Fruit fly (Drosophila melanogaster): ENCODE measurements around the gene CG7333.

CG7333 gene

DNA sequence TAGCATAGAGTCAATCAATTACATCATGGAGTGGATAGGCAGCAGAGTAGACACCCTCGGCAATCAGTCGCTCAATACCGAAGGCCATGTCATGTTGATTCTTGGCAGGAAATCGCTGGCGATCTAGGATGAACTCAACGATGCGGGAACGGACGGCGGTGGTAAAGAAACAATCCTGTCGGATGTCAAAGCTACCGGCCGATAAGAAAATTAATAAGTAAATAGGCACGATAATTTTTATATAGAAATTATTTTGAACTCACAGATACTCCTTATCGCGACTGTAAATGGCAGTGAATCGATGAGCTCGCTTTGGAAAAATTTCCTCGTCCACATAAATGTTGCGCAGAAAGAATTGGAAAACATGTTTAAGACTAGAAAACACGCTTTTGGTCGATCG, 37.6 kb downstream of the CG7333 start:
- TF ChIP-seq psq (optimal IDR thresholded peaks at IDR 0.05) (no peak), pan (optimal IDR thresholded peaks at IDR 0.05) (no peak), usp (GFP tag; optimal IDR thresholded peaks at IDR 0.05) (no peak), EcR (GFP tag; optimal IDR thresholded peaks at IDR 0.05) (no peak), CG8478 (optimal IDR thresholded peaks at IDR 0.05) (no peak), Dll (optimal IDR thresholded peaks at IDR 0.05) (no peak)

DNA sequence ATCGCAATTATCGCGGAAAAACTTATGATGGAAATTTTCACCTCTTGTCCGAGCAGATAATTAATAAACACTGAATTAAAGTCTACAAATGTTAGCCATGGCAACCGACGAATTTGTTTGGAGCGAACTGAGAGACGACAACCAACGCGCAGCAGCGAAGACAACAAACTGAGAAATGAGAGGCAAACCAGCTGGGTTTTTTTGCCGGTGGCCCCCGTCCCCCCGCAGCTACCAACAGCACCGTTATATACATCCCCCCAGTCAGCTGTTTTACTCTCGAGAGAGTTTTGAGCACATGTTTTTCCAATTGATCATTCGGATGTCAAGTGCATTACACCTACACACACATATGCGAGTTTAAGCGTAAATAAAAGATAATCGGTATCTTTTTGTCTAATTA, 40.6 kb downstream of the CG7333 start:
- TF ChIP-seq usp (GFP tag; optimal IDR thresholded peaks at IDR 0.05) (no peak), psq (optimal IDR thresholded peaks at IDR 0.05) (no peak)

DNA sequence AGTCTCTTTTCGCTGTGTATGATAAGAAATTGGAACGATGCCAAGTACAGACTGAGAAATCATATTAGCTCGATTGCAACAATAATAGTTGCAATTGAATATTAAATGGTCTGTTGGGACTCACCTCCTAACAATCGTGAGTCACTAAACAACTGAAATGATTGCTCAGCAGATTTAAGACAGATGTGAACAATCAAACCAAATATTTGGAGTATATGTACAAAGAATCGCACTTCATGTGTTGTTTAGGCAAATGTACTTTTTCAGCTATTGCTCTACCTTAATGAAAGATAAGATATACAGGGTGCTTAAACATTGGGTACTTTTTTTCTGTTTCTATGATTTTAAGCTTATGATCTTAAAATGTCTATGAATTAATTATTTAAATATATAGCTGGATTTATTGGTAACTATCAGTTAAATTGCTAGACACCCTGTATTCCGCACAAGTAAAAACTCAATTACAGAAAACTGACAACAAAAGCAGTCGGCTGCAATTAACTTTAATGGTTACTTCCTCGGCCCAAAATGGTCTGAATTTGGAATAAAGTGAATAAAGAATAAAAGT, 41.1 kb downstream of the CG7333 start:
- TF ChIP-seq EcR (GFP tag; optimal IDR thresholded peaks at IDR 0.05) (no peak), psq (optimal IDR thresholded peaks at IDR 0.05) (no peak)

DNA sequence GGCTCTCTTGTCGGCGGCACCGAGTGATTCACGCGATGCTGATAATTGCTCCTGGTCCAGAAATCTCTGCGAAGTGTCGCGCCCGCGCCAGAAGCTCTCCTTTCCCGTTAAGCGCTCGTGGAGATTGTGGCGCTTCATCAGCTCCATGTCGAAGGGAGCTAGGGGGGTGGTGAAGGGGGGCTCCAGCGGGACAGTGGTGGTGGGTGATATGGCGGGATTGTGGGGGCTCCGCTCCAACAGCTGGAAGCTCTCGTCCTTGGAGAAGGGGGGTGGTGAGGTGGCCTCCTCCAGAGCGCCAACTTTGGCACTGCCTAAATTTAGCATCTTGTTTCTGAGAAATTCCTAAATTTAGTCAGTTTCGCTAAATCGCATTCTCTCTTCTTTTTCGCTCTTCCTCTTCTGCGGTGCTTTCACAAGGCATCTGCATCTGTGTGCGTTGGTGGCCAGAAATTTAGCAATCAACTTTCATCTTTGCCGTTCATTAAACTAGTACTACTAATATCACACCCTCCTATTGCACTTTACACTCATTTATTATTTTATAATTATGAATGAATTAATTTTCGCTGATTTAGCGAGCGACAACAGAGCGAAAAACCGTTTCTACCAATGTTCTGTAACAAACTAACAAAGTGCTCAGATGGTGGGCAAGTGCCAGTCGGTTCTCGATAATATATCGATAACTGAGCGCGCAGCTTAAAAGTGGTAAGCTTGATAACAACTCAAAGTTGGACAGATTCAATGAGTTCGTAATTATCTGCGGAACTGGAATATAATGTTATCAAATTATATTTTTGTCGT, 41.9 kb downstream of the CG7333 start, which contains the start of gene subdued:
Gene subdued, minus strand, starts transcription at position 631 of the 801 bp plus-strand sequence.
- TF ChIP-seq usp (GFP tag; optimal IDR thresholded peaks at IDR 0.05) (no peak), psq (optimal IDR thresholded peaks at IDR 0.05) (no peak), EcR (GFP tag; optimal IDR thresholded peaks at IDR 0.05) (no peak), CG8478 (optimal IDR thresholded peaks at IDR 0.05) (no peak), pan (optimal IDR thresholded peaks at IDR 0.05) (no peak), Dll (optimal IDR thresholded peaks at IDR 0.05) (no peak)

DNA sequence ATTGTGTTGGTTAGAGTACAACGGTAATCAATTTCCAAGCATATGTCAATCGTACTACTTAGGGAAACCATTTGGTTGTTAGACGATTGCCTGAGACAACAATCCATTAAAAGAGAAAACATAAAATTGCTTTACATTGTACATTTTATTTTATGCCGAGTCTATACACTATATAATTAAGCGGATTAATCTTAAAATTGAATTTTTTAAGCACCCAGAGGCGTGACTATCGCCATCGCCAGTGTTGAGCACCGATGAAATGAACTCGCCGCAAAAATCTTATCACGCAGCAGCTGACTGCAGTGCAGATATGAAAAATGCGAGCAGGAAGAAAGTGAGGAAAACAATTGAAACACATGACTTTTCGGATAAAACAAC, 42.4 kb downstream of the CG7333 start:
- TF ChIP-seq Dll (optimal IDR thresholded peaks at IDR 0.05) (no peak), EcR (GFP tag; optimal IDR thresholded peaks at IDR 0.05) (no peak), pan (optimal IDR thresholded peaks at IDR 0.05) (no peak), psq (optimal IDR thresholded peaks at IDR 0.05) (no peak), CG8478 (optimal IDR thresholded peaks at IDR 0.05) (no peak)

DNA sequence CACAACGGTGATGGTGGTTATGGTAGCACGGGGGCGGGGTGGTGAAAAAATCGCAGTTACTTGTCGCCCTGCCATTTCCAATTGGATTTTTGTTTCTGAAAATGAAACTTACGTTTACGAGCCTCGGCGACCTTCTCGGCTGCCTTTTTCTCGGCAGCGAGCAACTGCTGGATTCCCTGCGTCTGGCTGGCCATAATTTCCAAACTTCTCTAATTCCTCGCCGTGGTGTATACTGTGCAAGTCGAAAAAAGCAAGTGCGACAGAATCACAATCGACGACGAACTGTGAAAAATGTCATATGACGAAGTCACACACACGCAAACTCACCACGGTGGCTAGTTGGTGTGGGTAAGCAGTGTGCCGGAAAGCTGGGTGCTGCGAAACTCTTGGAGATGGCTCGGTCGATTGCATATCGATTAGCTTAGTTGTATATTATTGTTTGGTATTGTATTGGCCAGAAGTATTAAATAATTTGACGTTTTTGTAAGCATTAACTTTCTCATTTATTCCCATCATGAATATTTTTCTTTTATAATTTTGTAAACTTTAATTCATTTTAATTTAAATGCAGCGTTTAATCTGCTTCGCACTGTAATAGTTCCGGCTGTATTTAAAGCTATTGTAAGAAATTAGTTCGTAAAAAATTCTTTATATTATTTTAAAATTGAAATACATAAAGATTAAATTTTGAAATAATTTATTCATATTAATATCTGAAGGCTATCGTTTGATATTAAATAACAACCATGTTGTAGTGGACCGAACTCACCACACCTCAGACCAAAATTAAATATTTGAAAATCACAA, 43.9 kb downstream of the CG7333 start, which contains the start of gene Vha13:
Gene Vha13, minus strand, starts transcription at position 293 of the 807 bp plus-strand sequence.
- TF ChIP-seq EcR (GFP tag; optimal IDR thresholded peaks at IDR 0.05) (no peak), usp (GFP tag; optimal IDR thresholded peaks at IDR 0.05) (no peak), psq (optimal IDR thresholded peaks at IDR 0.05) (no peak), pan (optimal IDR thresholded peaks at IDR 0.05) (no peak), Dll (optimal IDR thresholded peaks at IDR 0.05) (no peak), CG8478 (optimal IDR thresholded peaks at IDR 0.05) (no peak)

DNA sequence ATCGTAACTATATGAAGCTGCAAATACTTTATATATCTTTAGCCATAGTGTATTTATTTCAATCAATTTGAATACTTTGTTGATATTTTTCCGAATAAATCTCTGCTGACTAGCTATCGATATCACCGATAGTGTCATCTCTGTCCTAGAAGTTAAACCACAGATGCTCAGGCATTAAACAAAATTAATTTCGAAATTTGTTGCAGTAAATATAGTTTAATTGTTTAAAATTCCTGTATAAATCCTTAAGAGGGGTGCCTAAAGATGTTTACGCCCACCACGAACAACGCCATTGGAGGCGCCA, 44.4 kb downstream of the CG7333 start, which contains the start of gene Nup58:
Gene Nup58, plus strand, starts transcription at position 126 of the 304 bp plus-strand sequence.
- TF ChIP-seq pan (optimal IDR thresholded peaks at IDR 0.05) (no peak), usp (GFP tag; optimal IDR thresholded peaks at IDR 0.05) (no peak), CG8478 (optimal IDR thresholded peaks at IDR 0.05) (no peak)

DNA sequence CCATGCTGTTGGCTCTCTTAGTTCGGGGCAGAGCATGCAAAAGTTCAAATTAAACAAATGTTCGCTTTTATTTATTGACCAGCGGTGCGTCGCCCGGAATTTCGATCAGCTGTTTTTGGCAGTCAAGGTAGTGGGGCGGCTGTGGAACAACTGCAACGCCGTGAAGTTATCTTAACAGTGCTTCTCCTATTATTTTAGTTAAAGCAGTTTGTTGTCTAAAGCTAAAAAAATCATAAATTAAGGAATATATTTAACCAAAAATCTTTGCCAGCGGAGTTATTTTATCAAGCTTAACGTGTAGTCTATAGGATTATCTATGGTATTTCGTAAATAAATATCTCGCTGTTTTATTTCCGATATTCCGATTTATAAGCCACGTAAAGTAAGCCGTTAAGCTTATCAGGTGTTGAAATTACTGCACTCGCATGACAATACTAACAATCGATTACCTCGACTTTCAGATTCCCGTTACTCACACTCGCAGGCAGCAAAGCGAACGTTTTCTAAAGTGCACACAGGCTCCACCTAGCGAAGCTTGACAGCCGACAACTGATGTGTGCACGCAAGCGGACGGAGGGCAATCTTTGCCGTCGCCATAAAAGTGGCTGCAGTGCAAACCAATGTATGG, 48.0 kb downstream of the CG7333 start, which contains the start of the genes CG6195 and CG31220:
Gene CG6195, minus strand, starts transcription at position 122 of the 628 bp plus-strand sequence.
Gene CG31220, plus strand, starts transcription at position 199 of the 628 bp plus-strand sequence.
- TF ChIP-seq pan (optimal IDR thresholded peaks at IDR 0.05) = no peak
- TF ChIP-seq psq (optimal IDR thresholded peaks at IDR 0.05) = no peak

DNA sequence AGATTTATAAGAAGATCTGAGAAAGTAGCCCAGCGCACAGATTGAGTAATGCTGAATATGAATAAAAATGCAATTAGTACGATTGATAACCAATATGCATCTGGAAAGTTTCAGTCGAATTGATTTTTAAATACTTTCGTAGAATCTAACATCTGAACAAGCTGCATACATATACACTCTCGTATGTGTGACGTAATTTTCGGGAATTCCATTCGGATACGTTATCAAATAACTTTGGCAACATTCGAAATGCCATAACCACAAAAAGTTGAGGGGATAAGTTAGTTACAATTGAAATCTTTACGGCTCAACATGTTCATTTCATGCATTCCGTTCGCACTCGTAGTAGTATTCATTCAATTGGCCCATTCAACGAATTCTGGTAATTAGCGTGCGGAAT, 50.3 kb downstream of the CG7333 start, which contains the start of gene CG31219:
Gene CG31219, plus strand, starts transcription at position 301 of the 400 bp plus-strand sequence.
- TF ChIP-seq Dll (optimal IDR thresholded peaks at IDR 0.05) (no peak), CG8478 (optimal IDR thresholded peaks at IDR 0.05) (no peak), psq (optimal IDR thresholded peaks at IDR 0.05) (no peak), pan (optimal IDR thresholded peaks at IDR 0.05) (no peak)

Data from whole organism.